Worm (Caenorhabditis elegans) whole organism, mixed stage, embryonic: ENCODE measurements around the gene gcy-18.

Experiments
- lsy-2 ChIP-seq: fragments of 150-350 bp; optimal IDR thresholded peaks from 2 replicates; lab custom pipeline; 2014; ENCODE audit warnings: missing biosample characterization, missing genetic modification characterization
- mab-5 ChIP-seq: fragments of 150-350 bp; optimal IDR thresholded peaks from 2 replicates; lab custom pipeline; 2014; ENCODE audit warnings: missing biosample characterization, missing genetic modification characterization
- nhr-12 ChIP-seq: fragments of 150-350 bp; optimal IDR thresholded peaks from 2 replicates; lab custom pipeline; 2014; ENCODE audit warnings: missing biosample characterization, missing genetic modification characterization
- zip-8 ChIP-seq: fragments of 150-350 bp; optimal IDR thresholded peaks from 2 replicates; lab custom pipeline; 2014; ENCODE audit warnings: missing biosample characterization, missing genetic modification characterization

DNA sequence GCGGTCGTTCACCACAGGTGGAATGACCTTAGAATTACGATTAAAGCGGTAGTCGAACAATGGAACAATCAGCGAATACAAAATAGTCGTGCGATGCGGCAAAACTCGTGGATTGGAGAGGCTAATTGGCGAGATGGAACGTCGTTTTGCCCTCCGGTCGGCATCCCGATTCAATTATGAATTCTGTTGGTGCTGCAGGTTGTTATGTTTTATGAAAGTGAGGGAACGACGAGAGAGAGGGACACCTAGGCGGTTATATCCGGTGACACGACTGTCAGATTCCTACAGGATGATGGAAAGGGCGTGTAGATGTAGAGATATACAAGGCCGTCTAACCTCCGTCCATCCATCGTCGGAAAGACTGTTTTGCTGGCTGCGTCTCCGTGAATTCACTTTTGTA, 43.3 kb upstream of the gcy-18 start:
- TF ChIP-seq lsy-2 (tag; lab: Kevin White, UChicago): no peak
- TF ChIP-seq mab-5: no peak
- TF ChIP-seq zip-8 (tag; lab: Kevin White, UChicago): no peak
- no peak for TF ChIP-seq nhr-12 (tag; lab: Kevin White, UChicago)
